Fruit fly (Drosophila melanogaster) whole organism, embryonic: Measurements from ENCODE around the gene Rsph1.

Experiments used
- CG10565 ChIP-seq: fragments of 200-800 bp; sonication (Bioruptor generic); optimal IDR thresholded peaks from 3 replicates; lab custom pipeline; 2016; ENCODE audit warnings: missing biosample characterization, mild to moderate bottlenecking, missing genetic modification characterization
- CG13287 ChIP-seq: fragments of 200-800 bp; sonication (Bioruptor generic); IDR thresholded peaks from 2 replicates; pipeline ENCODE4 v1.3.6; 2022; ENCODE audit warnings: missing biosample characterization, missing genetic modification characterization; ENCODE audit not compliant: partially characterized antibody
- CG13296 ChIP-seq: fragments of 200-800 bp; sonication (Bioruptor generic); optimal IDR thresholded peaks from 3 replicates; lab custom pipeline; 2018; ENCODE audit warnings: missing biosample characterization, mild to moderate bottlenecking, missing genetic modification characterization
- CG1529 ChIP-seq: fragments of 200-800 bp; sonication (Bioruptor generic); optimal IDR thresholded peaks from 3 replicates; lab custom pipeline; 2018; ENCODE audit warnings: missing biosample characterization, missing genetic modification characterization
- CG1647 ChIP-seq: fragments of 200-800 bp; sonication (Bioruptor generic); optimal IDR thresholded peaks from 3 replicates; lab custom pipeline; 2016; ENCODE audit warnings: missing biosample characterization, missing genetic modification characterization
- CG17802 ChIP-seq: fragments of 200-800 bp; sonication (Bioruptor generic); optimal IDR thresholded peaks from 2 replicates; lab custom pipeline; 2018; ENCODE audit warnings: missing biosample characterization, mild to moderate bottlenecking, missing genetic modification characterization, moderate library complexity
- CG18599 ChIP-seq: fragments of 200-800 bp; sonication (Bioruptor generic); optimal IDR thresholded peaks from 3 replicates; lab custom pipeline; 2017; ENCODE audit warnings: missing biosample characterization, missing genetic modification characterization, mild to moderate bottlenecking, moderate library complexity, missing genetic modification reagents
- CG2120 ChIP-seq: fragments of 200-800 bp; sonication (Bioruptor generic); optimal IDR thresholded peaks from 3 replicates; lab custom pipeline; 2016; ENCODE audit warnings: missing biosample characterization, missing genetic modification characterization
- CG30020 ChIP-seq: fragments of 200-800 bp; optimal IDR thresholded peaks from 2 replicates; lab custom pipeline; 2019; ENCODE audit warnings: missing biosample characterization, mild to moderate bottlenecking, missing genetic modification characterization, moderate library complexity
- CG43689 ChIP-seq: fragments of 200-800 bp; sonication (Bioruptor generic); IDR thresholded peaks from 2 replicates; pipeline ENCODE4 v1.3.6; 2022; ENCODE audit warnings: missing biosample characterization, missing genetic modification characterization
- CG4404 ChIP-seq: fragments of 200-800 bp; sonication (Bioruptor generic); IDR thresholded peaks from 2 replicates; pipeline ENCODE4 v1.3.6; 2022; ENCODE audit warnings: missing biosample characterization, missing genetic modification characterization
- CG7928 ChIP-seq: fragments of 200-800 bp; sonication (Bioruptor generic); optimal IDR thresholded peaks from 2 replicates; lab custom pipeline; 2017; ENCODE audit warnings: missing biosample characterization, mild to moderate bottlenecking, missing genetic modification characterization
- CG8281 ChIP-seq: fragments of 200-800 bp; sonication (Bioruptor generic); optimal IDR thresholded peaks from 2 replicates; lab custom pipeline; 2018; ENCODE audit warnings: missing biosample characterization, mild to moderate bottlenecking, missing genetic modification characterization, moderate library complexity
- CG8765 ChIP-seq: fragments of 200-800 bp; sonication (Bioruptor generic); IDR thresholded peaks from 2 replicates; pipeline ENCODE4 v1.3.6; 2022; ENCODE audit warnings: missing biosample characterization, missing genetic modification characterization
- CG9817 ChIP-seq: fragments of 200-800 bp; sonication (Bioruptor generic); optimal IDR thresholded peaks from 2 replicates; lab custom pipeline; 2018; ENCODE audit warnings: missing biosample characterization, mild to moderate bottlenecking, missing genetic modification characterization, moderate library complexity
- D19A ChIP-seq: fragments of 200-800 bp; optimal IDR thresholded peaks from 3 replicates; lab custom pipeline; 2019; ENCODE audit warnings: missing biosample characterization, mild to moderate bottlenecking, missing genetic modification characterization, moderate library complexity
- Dad ChIP-seq: fragments of 200-800 bp; sonication (Bioruptor generic); optimal IDR thresholded peaks from 3 replicates; lab custom pipeline; 2016; ENCODE audit warnings: missing biosample characterization, missing genetic modification characterization
- Dek ChIP-seq: fragments of 200-800 bp; sonication (Bioruptor generic); optimal IDR thresholded peaks from 3 replicates; lab custom pipeline; 2019; ENCODE audit warnings: missing biosample characterization, mild to moderate bottlenecking, missing genetic modification characterization, moderate library complexity
- E2f1 ChIP-seq: fragments of 200-800 bp; sonication (Bioruptor generic); IDR thresholded peaks from 2 replicates; pipeline ENCODE4 v1.3.6; 2022; ENCODE audit warnings: missing biosample characterization, missing genetic modification characterization
- E2f2 ChIP-seq: fragments of 200-800 bp; sonication (Bioruptor generic); IDR thresholded peaks from 2 replicates; pipeline ENCODE4 v1.3.6; 2022; ENCODE audit warnings: missing biosample characterization, missing genetic modification characterization
- Gug ChIP-seq: fragments of 200-800 bp; sonication (Bioruptor generic); IDR thresholded peaks from 4 replicates; pipeline ENCODE4 v1.3.6; 2022; ENCODE audit warnings: missing biosample characterization, missing genetic modification characterization
- HLH4C ChIP-seq: fragments of 200-800 bp; sonication (Bioruptor generic); IDR thresholded peaks from 3 replicates; pipeline ENCODE4 v1.3.6; 2022; ENCODE audit warnings: missing biosample characterization, missing genetic modification characterization; ENCODE audit not compliant: partially characterized antibody
- HLHmδ ChIP-seq: fragments of 200-800 bp; sonication (Bioruptor generic); optimal IDR thresholded peaks from 2 replicates; lab custom pipeline; 2018; ENCODE audit warnings: missing biosample characterization, mild to moderate bottlenecking, missing genetic modification characterization, moderate library complexity
- Jarid2 ChIP-seq: fragments of 200-800 bp; sonication (Bioruptor generic); optimal IDR thresholded peaks from 3 replicates; lab custom pipeline; 2017; ENCODE audit warnings: mild to moderate bottlenecking, missing biosample characterization, missing genetic modification reagents, missing genetic modification characterization
- Med ChIP-seq: fragments of 200-800 bp; sonication (Bioruptor generic); peaks from one replicate; lab custom pipeline; 2016; ENCODE audit warnings: missing biosample characterization, missing genetic modification characterization, mild to moderate bottlenecking, inconsistent platforms, moderate library complexity
- NK7.1 ChIP-seq: fragments of 200-800 bp; sonication (Bioruptor generic); optimal IDR thresholded peaks from 3 replicates; lab custom pipeline; 2016; ENCODE audit warnings: missing biosample characterization, missing genetic modification characterization
- NfI ChIP-seq: fragments of 200-800 bp; sonication (Bioruptor generic); optimal IDR thresholded peaks from 3 replicates; lab custom pipeline; 2018; ENCODE audit warnings: missing biosample characterization, mild to moderate bottlenecking, missing genetic modification characterization, moderate library complexity
- PHDP ChIP-seq: fragments of 200-800 bp; sonication (Bioruptor generic); optimal IDR thresholded peaks from 3 replicates; lab custom pipeline; 2018; ENCODE audit warnings: missing biosample characterization, mild to moderate bottlenecking, missing genetic modification characterization, moderate library complexity
- Ptx1 ChIP-seq: fragments of 200-800 bp; sonication (Bioruptor generic); IDR thresholded peaks from 2 replicates; pipeline ENCODE4 v1.3.6; 2022; ENCODE audit warnings: missing biosample characterization, missing genetic modification characterization
- Sry-β ChIP-seq: fragments of 200-800 bp; sonication (Bioruptor generic); optimal IDR thresholded peaks from 2 replicates; lab custom pipeline; 2018; ENCODE audit warnings: missing biosample characterization, mild to moderate bottlenecking, missing genetic modification characterization, moderate library complexity
- ash1 ChIP-seq: fragments of 200-800 bp; sonication (Bioruptor generic); optimal IDR thresholded peaks from 2 replicates; lab custom pipeline; 2018; ENCODE audit warnings: missing biosample characterization, mild to moderate bottlenecking, missing genetic modification characterization
- bigmax ChIP-seq: fragments of 200-800 bp; sonication (Bioruptor generic); optimal IDR thresholded peaks from 2 replicates; lab custom pipeline; 2018; ENCODE audit warnings: missing biosample characterization, mild to moderate bottlenecking, missing genetic modification characterization
- bsh ChIP-seq, 2 experiments: fragments of 200-800 bp; sonication (Bioruptor generic); optimal IDR thresholded peaks; 2 replicates each; lab custom pipeline; 2017 to 2018; ENCODE audit warnings: mild to moderate bottlenecking in 2 of 2, missing biosample characterization in 2 of 2, missing genetic modification characterization in 2 of 2, moderate library complexity in 1 of 2
- caup ChIP-seq: fragments of 200-800 bp; sonication (Bioruptor generic); optimal IDR thresholded peaks from 3 replicates; lab custom pipeline; 2017; ENCODE audit warnings: missing biosample characterization, mild to moderate bottlenecking, missing genetic modification characterization, moderate library complexity; ENCODE audit not compliant: severe bottlenecking
- ci ChIP-seq: fragments of 200-800 bp; sonication (Bioruptor generic); IDR thresholded peaks from 3 replicates; pipeline ENCODE4 v1.3.6; 2022; ENCODE audit warnings: missing biosample characterization, missing genetic modification characterization
- eve ChIP-seq, 2 experiments: fragments of >200 bp; optimal IDR thresholded peaks; 2 replicates each; lab custom pipeline; 2017; ENCODE audit warnings: missing biosample characterization in 2 of 2, missing genetic modification characterization in 2 of 2
- fd96Cb ChIP-seq: fragments of 200-800 bp; sonication (Bioruptor generic); optimal IDR thresholded peaks from 2 replicates; lab custom pipeline; 2018; ENCODE audit warnings: missing biosample characterization, mild to moderate bottlenecking, missing genetic modification characterization, moderate library complexity
- gcm ChIP-seq: fragments of 200-800 bp; sonication (Bioruptor generic); optimal IDR thresholded peaks from 2 replicates; lab custom pipeline; 2019; ENCODE audit warnings: missing biosample characterization, mild to moderate bottlenecking, missing genetic modification characterization, moderate library complexity
- lbe ChIP-seq: fragments of 200-800 bp; sonication (Bioruptor generic); optimal IDR thresholded peaks from 2 replicates; lab custom pipeline; 2016; ENCODE audit warnings: missing biosample characterization, mild to moderate bottlenecking, missing genetic modification characterization
- mam ChIP-seq: fragments of 200-800 bp; sonication (Bioruptor generic); optimal IDR thresholded peaks from 3 replicates; lab custom pipeline; 2016; ENCODE audit warnings: missing biosample characterization, missing genetic modification characterization
- ranshi ChIP-seq: fragments of 200-800 bp; sonication (Bioruptor generic); IDR thresholded peaks from 2 replicates; pipeline ENCODE4 v1.3.6; 2022; ENCODE audit warnings: missing biosample characterization, missing genetic modification characterization
- row ChIP-seq: fragments of 200-800 bp; sonication (Bioruptor generic); IDR thresholded peaks from 3 replicates; pipeline ENCODE4 v1.3.6; 2022; ENCODE audit warnings: missing biosample characterization, missing genetic modification characterization
- sens-2 ChIP-seq: fragments of 200-800 bp; sonication (Bioruptor generic); IDR thresholded peaks from 2 replicates; pipeline ENCODE4 v1.3.6; 2022; ENCODE audit warnings: missing biosample characterization, missing genetic modification characterization
- sima ChIP-seq: fragments of 200-800 bp; sonication (Bioruptor generic); optimal IDR thresholded peaks from 2 replicates; lab custom pipeline; 2016; ENCODE audit warnings: missing biosample characterization, missing genetic modification characterization
- sisA ChIP-seq: fragments of 200-800 bp; sonication (Bioruptor generic); IDR thresholded peaks from 2 replicates; pipeline ENCODE4 v1.3.6; 2022; ENCODE audit warnings: missing biosample characterization, missing genetic modification characterization
- sqz ChIP-seq: fragments of 200-800 bp; sonication (Bioruptor generic); optimal IDR thresholded peaks from 3 replicates; lab custom pipeline; 2018; ENCODE audit warnings: missing biosample characterization, mild to moderate bottlenecking, missing genetic modification characterization
- tgo ChIP-seq: fragments of 200-800 bp; sonication (Bioruptor generic); IDR thresholded peaks from 3 replicates; pipeline ENCODE4 v1.3.6; 2022; ENCODE audit warnings: missing biosample characterization, missing genetic modification characterization
- tna ChIP-seq: fragments of 200-800 bp; sonication (Bioruptor generic); IDR thresholded peaks from 2 replicates; pipeline ENCODE4 v1.3.6; 2022; ENCODE audit warnings: missing biosample characterization, missing genetic modification characterization; ENCODE audit not compliant: partially characterized antibody
- ttk ChIP-seq: fragments of 200-800 bp; sonication (Bioruptor generic); IDR thresholded peaks from 2 replicates; pipeline ENCODE4 v2.1.2; 2022; ENCODE audit warnings: missing biosample characterization, missing genetic modification characterization

The Rsph1 gene

dm6 chr2L:13145035-13145683 lies 38.1 kb upstream of the Rsph1 start (continued):
- TF ChIP-seq CG8281 (tag; lab: Kevin White, UChicago), result peak; percentile 53
- no peak for TF ChIP-seq Sry-β (GFP tag; lab: Kevin White, UChicago)
- peak; percentile 88 for TF ChIP-seq Ptx1 (GFP tag; lab: Robert Waterston, UW)
- TF ChIP-seq bsh (GFP tag; optimal IDR thresholded peaks at IDR 0.05; lab: Kevin White, UChicago), result peak in 1 of 2 experiments; percentile 34
- no peak for TF ChIP-seq CG8765 (GFP tag; lab: Robert Waterston, UW)
- TF ChIP-seq CG10565 (GFP tag; lab: Kevin White, UChicago), result no peak
- peak; percentile 81 for TF ChIP-seq PHDP (tag; lab: Kevin White, UChicago)
- peak; percentile 84 for TF ChIP-seq tgo (GFP tag; lab: Robert Waterston, UW)
- peak; percentile 48; the same call in 1 of the 2 replicates for TF ChIP-seq sisA (GFP tag; lab: Robert Waterston, UW)
- TF ChIP-seq ci (GFP tag; lab: Robert Waterston, UW), result peak; percentile 37; the same call in 1 of the 3 replicates
- peak; percentile 61 for TF ChIP-seq fd96Cb (tag; lab: Kevin White, UChicago)
- no peak for TF ChIP-seq CG1529
- peak; percentile 95 for TF ChIP-seq Med (GFP tag; lab: Kevin White, UChicago)
- TF ChIP-seq eve (GFP tag; optimal IDR thresholded peaks at IDR 0.05; lab: Kevin White, UChicago), result no peak
- TF ChIP-seq Gug (GFP tag; lab: Robert Waterston, UW), result peak; percentile 53; the same call in 3 of the 4 replicates
- peak; percentile 79 for TF ChIP-seq mam (GFP tag; lab: Kevin White, UChicago)
- TF ChIP-seq caup (GFP tag; lab: Kevin White, UChicago), result peak; percentile 78
- peak; percentile 28 for TF ChIP-seq NK7.1 (GFP tag; lab: Kevin White, UChicago)
- TF ChIP-seq row (GFP tag; lab: Robert Waterston, UW), result peak; percentile 88
- peak; percentile 23 for TF ChIP-seq sima (GFP tag; lab: Kevin White, UChicago)
- TF ChIP-seq ranshi (GFP tag; lab: Robert Waterston, UW), result peak; percentile 82
- peak; percentile 49; the same call in 1 of the 2 replicates for TF ChIP-seq CG43689
- peak; percentile 76 for TF ChIP-seq ttk (GFP tag; lab: Robert Waterston, UW)
- TF ChIP-seq sqz (GFP tag; lab: Kevin White, UChicago), result peak; percentile 71
- TF ChIP-seq ash1, result no peak
- TF ChIP-seq CG30020 (tag; lab: Kevin White, UChicago), result no peak
- TF ChIP-seq Jarid2 (GFP tag; lab: Kevin White, UChicago), result peak; percentile 31
- no peak for TF ChIP-seq HLH4C (GFP tag; lab: Robert Waterston, UW)
- peak; percentile 87 for TF ChIP-seq CG18599 (GFP tag; lab: Kevin White, UChicago)
- TF ChIP-seq CG1647 (GFP tag; lab: Kevin White, UChicago), result peak; percentile 45
- peak; percentile 47 for TF ChIP-seq CG7928 (GFP tag; lab: Kevin White, UChicago)
- TF ChIP-seq Dek, result peak; percentile 70
- peak; percentile 82 for TF ChIP-seq D19A (tag; lab: Kevin White, UChicago)
- peak; percentile 80 for TF ChIP-seq CG13296 (GFP tag; lab: Kevin White, UChicago)
- TF ChIP-seq lbe, result no peak
- TF ChIP-seq HLHmδ, result no peak
- TF ChIP-seq CG17802 (tag; lab: Kevin White, UChicago), result no peak
- TF ChIP-seq CG2120 (GFP tag; lab: Kevin White, UChicago), result peak; percentile 91
- TF ChIP-seq gcm, result no peak
- TF ChIP-seq NfI (GFP tag; lab: Kevin White, UChicago), result peak; percentile 62
- no peak for TF ChIP-seq bigmax (GFP tag; lab: Kevin White, UChicago)
- peak; percentile 39; the same call in 1 of the 2 replicates for TF ChIP-seq sens-2 (GFP tag; lab: Robert Waterston, UW)
- peak; percentile 44; the same call in 1 of the 2 replicates for TF ChIP-seq CG4404 (GFP tag; lab: Robert Waterston, UW)
- peak; percentile 59 for TF ChIP-seq Dad (GFP tag; lab: Kevin White, UChicago)
- TF ChIP-seq E2f2 (GFP tag; lab: Robert Waterston, UW), result peak; percentile 61
- TF ChIP-seq CG13287, result no peak
- peak; percentile 79 for TF ChIP-seq CG9817 (tag; lab: Kevin White, UChicago)
- no peak for TF ChIP-seq tna (GFP tag; lab: Robert Waterston, UW)
- TF ChIP-seq E2f1 (GFP tag; lab: Robert Waterston, UW), result peak; percentile 74
